Fruit fly (Drosophila melanogaster): ENCODE measurements around the gene mRpL36.

The mRpL36 gene

DNA sequence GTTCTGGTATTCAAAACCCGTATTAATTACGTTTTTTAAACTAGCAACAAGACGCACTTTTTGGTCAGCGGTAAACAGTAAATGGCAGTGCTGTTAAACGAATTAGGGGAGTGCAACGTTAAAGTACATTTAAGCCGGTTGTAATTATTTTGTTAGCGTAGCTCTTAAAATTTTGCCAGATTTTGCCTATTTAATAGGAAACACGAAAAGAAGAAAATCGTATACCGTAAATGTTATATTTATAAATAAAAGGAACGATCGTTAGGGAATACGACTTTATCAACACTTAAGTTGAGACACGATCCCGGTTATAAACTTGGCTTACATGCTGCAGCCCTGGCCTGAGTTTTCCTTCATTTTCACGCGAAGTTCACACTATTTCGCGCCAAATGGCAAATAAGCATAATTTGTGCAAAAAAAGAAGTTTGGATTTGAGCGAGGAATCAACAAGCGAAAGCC, 12.5 kb upstream of the mRpL36 start, which contains the start of the genes Setx and mus301 (continued):
- peak; percentile 64 for TF ChIP-seq CG34406 (GFP tag; optimal IDR thresholded peaks at IDR 0.05)
- peak; percentile 31 for TF ChIP-seq Blimp-1 (GFP tag; optimal IDR thresholded peaks at IDR 0.05)
- no peak for TF ChIP-seq Ets96B (tag; optimal IDR thresholded peaks at IDR 0.05)
- no peak for TF ChIP-seq topi (GFP tag; optimal IDR thresholded peaks at IDR 0.05)
- no peak for TF ChIP-seq Eip93F (GFP tag; optimal IDR thresholded peaks at IDR 0.05)
- peak; percentile 75 for TF ChIP-seq Ets21C (GFP tag; optimal IDR thresholded peaks at IDR 0.05)
- peak; percentile 81 for TF ChIP-seq CG3032 (tag; optimal IDR thresholded peaks at IDR 0.05)
- TF ChIP-seq CG31627 (GFP tag; optimal IDR thresholded peaks at IDR 0.05): peak; percentile 88
- TF ChIP-seq vri (GFP tag; optimal IDR thresholded peaks at IDR 0.05): no peak
- TF ChIP-seq CG6854 (GFP tag; optimal IDR thresholded peaks at IDR 0.05): no peak
- TF ChIP-seq dsx (GFP tag; optimal IDR thresholded peaks at IDR 0.05; ENCODE audit: poor library complexity, severe bottlenecking): no peak
- TF ChIP-seq Met (GFP tag; optimal IDR thresholded peaks at IDR 0.05): no peak
- no peak for TF ChIP-seq CG10669 (GFP tag; optimal IDR thresholded peaks at IDR 0.05)
- TF ChIP-seq CG8119 (GFP tag; IDR thresholded peaks at IDR 0.05): 0 out of 3 replicates have a peak, but pooled peaks have one; percentile 12
- peak; percentile 47 for TF ChIP-seq CG8319 (GFP tag; optimal IDR thresholded peaks at IDR 0.05)
- peak in 1 of 2 experiments; percentile 3 for TF ChIP-seq salr (GFP tag; optimal IDR thresholded peaks at IDR 0.05)
- peak; percentile 92 for TF ChIP-seq Eip78C (GFP tag)
- TF ChIP-seq pdm3 (GFP tag; optimal IDR thresholded peaks at IDR 0.05): no peak
- no peak for TF ChIP-seq fkh (GFP tag; optimal IDR thresholded peaks at IDR 0.05)
- no peak for TF ChIP-seq dac (GFP tag; optimal IDR thresholded peaks at IDR 0.05)
- no peak for TF ChIP-seq Hr4 (GFP tag; optimal IDR thresholded peaks at IDR 0.05)
- peak; percentile 36 for TF ChIP-seq CG11762 (GFP tag; optimal IDR thresholded peaks at IDR 0.05; ENCODE audit: insufficient read depth)
- TF ChIP-seq lz (GFP tag; optimal IDR thresholded peaks at IDR 0.05): peak; percentile 84
- TF ChIP-seq CG6808 (GFP tag; optimal IDR thresholded peaks at IDR 0.05): no peak
- TF ChIP-seq CG8632 (GFP tag; optimal IDR thresholded peaks at IDR 0.05): no peak
- no peak for TF ChIP-seq OdsH (GFP tag; optimal IDR thresholded peaks at IDR 0.05)
- TF ChIP-seq svp (GFP tag): no peak
- no peak for TF ChIP-seq CG4318 (GFP tag; optimal IDR thresholded peaks at IDR 0.05)
- no peak; the same call in 1 of the 2 replicates for TF ChIP-seq CG11294 (GFP tag; IDR thresholded peaks at IDR 0.05)
- TF ChIP-seq Hr38 (GFP tag; optimal IDR thresholded peaks at IDR 0.05): no peak
- TF ChIP-seq achi (GFP tag; optimal IDR thresholded peaks at IDR 0.05): no peak
- peak; percentile 51 for TF ChIP-seq fd85E (GFP tag; optimal IDR thresholded peaks at IDR 0.05)
- no peak for TF ChIP-seq Sox102F (GFP tag; optimal IDR thresholded peaks at IDR 0.05)
- TF ChIP-seq CG32006 (GFP tag; optimal IDR thresholded peaks at IDR 0.05): no peak
- TF ChIP-seq Hr39 (GFP tag; optimal IDR thresholded peaks at IDR 0.05): peak; percentile 84
- TF ChIP-seq Lpt (GFP tag; optimal IDR thresholded peaks at IDR 0.05): no peak
- TF ChIP-seq cyc (GFP tag; optimal IDR thresholded peaks at IDR 0.05): peak; percentile 83
- TF ChIP-seq Sox14 (GFP tag; optimal IDR thresholded peaks at IDR 0.05): no peak
- TF ChIP-seq CG6163 (GFP tag; IDR thresholded peaks at IDR 0.05): no peak; the same call in 2 of the 3 replicates
- peak; percentile 81 for TF ChIP-seq acj6 (GFP tag; optimal IDR thresholded peaks at IDR 0.05)
- no peak; the same call in 2 of the 3 replicates for TF ChIP-seq eg (GFP tag; IDR thresholded peaks at IDR 0.05)
- no peak for TF ChIP-seq CG9139 (GFP tag; optimal IDR thresholded peaks at IDR 0.05)
- TF ChIP-seq CG15336 (GFP tag; IDR thresholded peaks at IDR 0.05): no peak

Data from whole organism, prepupa.